Fruit fly (Drosophila melanogaster) whole organism, embryonic: ENCODE data around the gene CG7407.

Source experiments
- CG10565 ChIP-seq: fragments of 200-800 bp; sonication (Bioruptor generic); optimal IDR thresholded peaks from 3 replicates; lab custom pipeline; 2016; ENCODE audit warnings: missing biosample characterization, mild to moderate bottlenecking, missing genetic modification characterization
- CG7556 ChIP-seq: fragments of 200-800 bp; sonication (Bioruptor generic); optimal IDR thresholded peaks from 2 replicates; lab custom pipeline; 2017; ENCODE audit warnings: missing biosample characterization, mild to moderate bottlenecking, missing genetic modification characterization
- Dfd ChIP-seq, 2 experiments: fragments of >200 bp; optimal IDR thresholded peaks; 2 replicates each; lab custom pipeline; 2017; ENCODE audit warnings: missing biosample characterization in 2 of 2, missing genetic modification characterization in 2 of 2
- Ptx1 ChIP-seq: fragments of 200-800 bp; sonication (Bioruptor generic); IDR thresholded peaks from 2 replicates; pipeline ENCODE4 v1.3.6; 2022; ENCODE audit warnings: missing biosample characterization, missing genetic modification characterization
- dmrt11E ChIP-seq: fragments of 200-800 bp; sonication (Bioruptor generic); optimal IDR thresholded peaks from 3 replicates; lab custom pipeline; 2018; ENCODE audit warnings: missing biosample characterization, mild to moderate bottlenecking, missing genetic modification characterization, moderate library complexity
- trem ChIP-seq: fragments of 200-800 bp; optimal IDR thresholded peaks from 3 replicates; lab custom pipeline; 2019; ENCODE audit warnings: missing biosample characterization, mild to moderate bottlenecking, missing genetic modification characterization, moderate library complexity
- unc-4 ChIP-seq: fragments of 200-800 bp; sonication (Bioruptor generic); IDR thresholded peaks from 2 replicates; pipeline ENCODE4 v1.3.6; 2022; ENCODE audit warnings: missing biosample characterization, missing genetic modification characterization; ENCODE audit not compliant: partially characterized antibody

- TF ChIP-seq CG10565 (GFP tag; lab: Kevin White, UChicago): no peak
- TF ChIP-seq dmrt11E (tag; lab: Kevin White, UChicago): no peak
- no peak for TF ChIP-seq trem
- no peak for TF ChIP-seq Dfd (GFP tag; optimal IDR thresholded peaks at IDR 0.05; lab: Kevin White, UChicago)
- TF ChIP-seq Ptx1 (GFP tag; lab: Robert Waterston, UW): no peak
- no peak for TF ChIP-seq CG7556
- no peak for TF ChIP-seq unc-4 (GFP tag; lab: Robert Waterston, UW)
Measured at dm6 chr3L:21818701-21819100, 4.6 kb upstream of the CG7407 start.
